Fruit fly (Drosophila melanogaster): ENCODE results near the gene ko.
A peak's percentile ranks its signal among the peaks of the same experiment; 100 is the strongest.

ko gene

DNA sequence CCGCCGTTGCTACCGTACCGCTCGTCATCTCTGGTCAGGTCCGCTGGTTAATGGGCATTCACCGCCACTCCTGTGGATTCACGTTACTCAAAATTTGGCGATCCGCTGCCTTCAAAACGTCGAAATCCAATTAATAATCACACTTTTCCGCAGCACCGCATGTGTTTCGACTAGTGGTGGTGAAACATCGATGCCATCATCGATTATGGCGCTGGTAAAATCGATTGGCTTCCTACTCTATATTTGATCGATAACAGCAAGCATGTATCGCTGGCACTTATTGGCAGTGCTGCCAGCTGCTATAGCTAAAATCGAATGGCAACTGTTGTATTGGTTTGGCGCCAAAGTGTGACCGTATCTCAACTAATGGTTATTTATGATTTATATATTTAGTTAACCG lies 4.9 kb upstream of the ko start (continued):
- TF ChIP-seq CG18599 (GFP tag; optimal IDR thresholded peaks at IDR 0.05) (no peak), CG9727 (GFP tag; optimal IDR thresholded peaks at IDR 0.05) (no peak), CG30020 (tag; optimal IDR thresholded peaks at IDR 0.05) (no peak), Dip3 (GFP tag; optimal IDR thresholded peaks at IDR 0.05) (peak; percentile 17), CG10209 (GFP tag; optimal IDR thresholded peaks at IDR 0.05) (no peak), CG2202 (tag; optimal IDR thresholded peaks at IDR 0.05) (no peak), lola (GFP tag; optimal IDR thresholded peaks at IDR 0.05) (no peak), CG12155 (GFP tag; optimal IDR thresholded peaks at IDR 0.05) (peak; percentile 3), CG12391 (tag; optimal IDR thresholded peaks at IDR 0.05) (peak; percentile 37), CG1024 (GFP tag; IDR thresholded peaks at IDR 0.05) (no peak), CG8281 (tag; optimal IDR thresholded peaks at IDR 0.05) (no peak), kni (GFP tag; optimal IDR thresholded peaks at IDR 0.05) (no peak), fd102C (GFP tag; optimal IDR thresholded peaks at IDR 0.05) (no peak), CG32767 (GFP tag; IDR thresholded peaks at IDR 0.05) (no peak), Hmx (GFP tag; optimal IDR thresholded peaks at IDR 0.05) (no peak), dm (GFP tag; optimal IDR thresholded peaks at IDR 0.05) (peak; percentile 96), CG15601 (tag; optimal IDR thresholded peaks at IDR 0.05) (peak; percentile 43), bbx (GFP tag; IDR thresholded peaks at IDR 0.05; ENCODE audit: partially characterized antibody) (peak; percentile 98), nau (GFP tag; optimal IDR thresholded peaks at IDR 0.05) (no peak), CG42726 (GFP tag; IDR thresholded peaks at IDR 0.05; ENCODE audit: partially characterized antibody) (peak; percentile 85), emc (GFP tag; optimal IDR thresholded peaks at IDR 0.05) (no peak), jing (GFP tag; optimal IDR thresholded peaks at IDR 0.05) (no peak), CG11247 (GFP tag; IDR thresholded peaks at IDR 0.05) (no peak), CG2116 (GFP tag; optimal IDR thresholded peaks at IDR 0.05) (peak; percentile 97), jumu (GFP tag; optimal IDR thresholded peaks at IDR 0.05) (no peak), zfh2 (GFP tag; optimal IDR thresholded peaks at IDR 0.05) (peak; percentile 48), TFAM (GFP tag; optimal IDR thresholded peaks at IDR 0.05) (no peak), Dll (GFP tag; IDR thresholded peaks at IDR 0.05; ENCODE audit: partially characterized antibody) (peak; percentile 87), CG7839 (tag; optimal IDR thresholded peaks at IDR 0.05) (no peak), Oaz (GFP tag; IDR thresholded peaks at IDR 0.05) (no peak), dmrt11E (tag; optimal IDR thresholded peaks at IDR 0.05) (no peak), CG2712 (tag; optimal IDR thresholded peaks at IDR 0.05) (peak; percentile 61), CG3726 (GFP tag; IDR thresholded peaks at IDR 0.05) (no peak), Dfd (GFP tag; optimal IDR thresholded peaks at IDR 0.05) (no peak), Camta (GFP tag; optimal IDR thresholded peaks at IDR 0.05) (no peak), Scr (GFP tag; IDR thresholded peaks at IDR 0.05; ENCODE audit: partially characterized antibody) (peak; percentile 83), CG2889 (GFP tag; IDR thresholded peaks at IDR 0.05) (no peak), zen (tag; optimal IDR thresholded peaks at IDR 0.05) (peak; percentile 69), run (tag; optimal IDR thresholded peaks at IDR 0.05) (no peak), NC2β (GFP tag; optimal IDR thresholded peaks at IDR 0.05) (peak; percentile 7), NFAT (GFP tag; IDR thresholded peaks at IDR 0.05) (peak; percentile 48; the same call in 1 of the 2 replicates), CG17385 (GFP tag; optimal IDR thresholded peaks at IDR 0.05) (no peak), HLH4C (GFP tag; IDR thresholded peaks at IDR 0.05; ENCODE audit: partially characterized antibody) (peak; percentile 96), crp (GFP tag; optimal IDR thresholded peaks at IDR 0.05) (peak in 1 of 2 experiments; percentile 60), CG12744 (GFP tag; optimal IDR thresholded peaks at IDR 0.05) (no peak), gcm2 (GFP tag; optimal IDR thresholded peaks at IDR 0.05) (peak; percentile 5), bcd (GFP tag; optimal IDR thresholded peaks at IDR 0.05) (no peak), gsb-n (tag; optimal IDR thresholded peaks at IDR 0.05) (no peak), az2 (GFP tag; optimal IDR thresholded peaks at IDR 0.05) (no peak), CG11695 (GFP tag; IDR thresholded peaks at IDR 0.05) (0 out of 3 replicates have a peak, but pooled peaks have one; percentile 12)
